Worm (Caenorhabditis elegans) whole organism, early embryonic: ENCODE results near the gene str-196.

Experiments
- B0310.2 ChIP-seq: sonication (generic microtip); optimal IDR thresholded peaks from 2 replicates; lab custom pipeline; 2016; ENCODE audit warnings: mild to moderate bottlenecking, missing genetic modification characterization, missing compliant biosample characterization
- F13C5.2 ChIP-seq: sonication (generic microtip); optimal IDR thresholded peaks from 2 replicates; lab custom pipeline; 2017; ENCODE audit warnings: mild to moderate bottlenecking, missing genetic modification characterization, inconsistent platforms, missing compliant biosample characterization
- aly-1 ChIP-seq: sonication (generic microtip); optimal IDR thresholded peaks from 2 replicates; lab custom pipeline; 2016; ENCODE audit warnings: missing genetic modification characterization, missing compliant biosample characterization
- ama-1 ChIP-seq: fragments of 150-350 bp; optimal IDR thresholded peaks from 2 replicates; lab custom pipeline; 2014
- ceh-13 ChIP-seq: fragments of 200-800 bp; sonication (Bioruptor generic); optimal IDR thresholded peaks from 2 replicates; lab custom pipeline; 2018; ENCODE audit warnings: mild to moderate bottlenecking, missing genetic modification characterization, missing compliant biosample characterization
- ceh-36 ChIP-seq: sonication (generic microtip); optimal IDR thresholded peaks from 2 replicates; lab custom pipeline; 2016; ENCODE audit warnings: missing genetic modification characterization, inconsistent platforms, missing compliant biosample characterization
- ets-7 ChIP-seq: sonication (generic microtip); optimal IDR thresholded peaks from 2 replicates; lab custom pipeline; 2016; ENCODE audit warnings: missing genotype, missing genetic modification characterization, missing compliant biosample characterization
- flt-1 ChIP-seq: fragments of 200-800 bp; sonication (Bioruptor generic); IDR thresholded peaks from 2 replicates; pipeline ENCODE4 v1.3.6; 2022; ENCODE audit warnings: missing genetic modification characterization, missing compliant biosample characterization
- hmbx-1 ChIP-seq: sonication (generic microtip); optimal IDR thresholded peaks from 2 replicates; lab custom pipeline; 2016; ENCODE audit warnings: mild to moderate bottlenecking, missing genetic modification characterization, missing compliant biosample characterization
- hmg-4 ChIP-seq: fragments of 200-800 bp; sonication (Bioruptor generic); optimal IDR thresholded peaks from 2 replicates; lab custom pipeline; 2018; ENCODE audit warnings: mild to moderate bottlenecking, missing genetic modification characterization, missing compliant biosample characterization
- hnd-1 ChIP-seq: sonication (generic microtip); optimal IDR thresholded peaks from 2 replicates; lab custom pipeline; 2016; ENCODE audit warnings: missing genetic modification characterization, missing compliant biosample characterization
- pes-1 ChIP-seq: fragments of 200-800 bp; sonication (Bioruptor generic); IDR thresholded peaks from 2 replicates; pipeline ENCODE4 v1.3.6; 2022; ENCODE audit warnings: missing genetic modification reagents, missing genetic modification characterization, missing compliant biosample characterization
- scrt-1 ChIP-seq: fragments of 200-800 bp; sonication (Bioruptor generic); IDR thresholded peaks from 2 replicates; pipeline ENCODE4 v1.3.6; 2022; ENCODE audit warnings: missing genetic modification characterization, missing compliant biosample characterization
- sea-1 ChIP-seq: fragments of 200-800 bp; sonication (Bioruptor generic); conservative IDR thresholded peaks from 2 replicates; pipeline ENCODE4 v1.3.6; 2022; ENCODE audit warnings: missing genetic modification characterization, missing compliant biosample characterization
- tbx-11 ChIP-seq: fragments of 200-800 bp; sonication (Bioruptor generic); IDR thresholded peaks from 2 replicates; pipeline ENCODE4 v1.3.6; 2022; ENCODE audit warnings: missing genetic modification characterization, missing compliant biosample characterization
- tbx-37 ChIP-seq: fragments of 200-800 bp; sonication (Bioruptor generic); conservative IDR thresholded peaks from 2 replicates; pipeline ENCODE4 v1.3.6; 2022; ENCODE audit warnings: missing genetic modification reagents, missing genetic modification characterization, missing compliant biosample characterization
- tra-4 ChIP-seq: sonication (generic microtip); optimal IDR thresholded peaks from 2 replicates; lab custom pipeline; 2017; ENCODE audit warnings: missing genetic modification characterization, missing compliant biosample characterization

The str-196 gene

ce11 chrV:502803-503273, 11.3 kb downstream of the str-196 start, which contains the start of gene T01G6.10:
Gene T01G6.10, minus strand, starts transcription at chrV:503223.
- TF ChIP-seq ets-7: no peak

- TF ChIP-seq F13C5.2 (tag; lab: Kevin White, UChicago) (no peak), hmbx-1 (no peak), scrt-1 (GFP tag; lab: Robert Waterston, UW) (no peak)
Measured at ce11 chrV:503728-504127, 12.2 kb downstream of the str-196 start, which contains the start of gene srlf-35. Gene srlf-35, plus strand, starts transcription at chrV:504028.

DNA sequence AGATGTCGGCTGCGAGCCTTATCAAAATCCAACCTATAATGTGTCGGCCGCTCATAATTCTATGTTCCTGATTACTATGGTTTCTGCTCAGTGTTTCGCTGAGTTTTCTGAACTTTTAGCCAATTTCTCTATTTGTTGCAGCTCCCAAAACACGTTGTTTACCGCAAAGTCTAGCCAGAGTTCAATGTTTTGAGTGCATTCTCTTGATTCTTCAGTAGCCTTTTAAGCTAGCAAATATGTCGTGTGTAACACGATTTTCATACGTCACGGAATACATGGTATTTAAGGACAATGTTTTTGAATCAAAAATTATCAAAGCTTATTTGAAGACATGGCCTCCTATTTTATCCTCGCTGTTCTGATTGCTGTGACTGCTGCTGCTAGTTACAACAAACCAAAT, 13.7 kb downstream of the str-196 start, which contains the start of gene srlf-19:
Gene srlf-19, plus strand, starts transcription at position 301 of the 400 bp plus-strand sequence.
- TF ChIP-seq scrt-1 (GFP tag; lab: Robert Waterston, UW): no peak
- no peak for TF ChIP-seq ceh-13 (GFP tag; lab: Kevin White, UChicago)
- TF ChIP-seq flt-1 (GFP tag; lab: Robert Waterston, UW): no peak
- no peak for TF ChIP-seq F13C5.2 (tag; lab: Kevin White, UChicago)
- no peak for TF ChIP-seq tra-4
- TF ChIP-seq tbx-37: no peak
- no peak for TF ChIP-seq ama-1 (lab: Kevin White, UChicago)
- no peak for TF ChIP-seq tbx-11 (GFP tag; lab: Robert Waterston, UW)
- TF ChIP-seq B0310.2 (tag; lab: Kevin White, UChicago): no peak
- no peak for TF ChIP-seq ceh-36 (tag; lab: Kevin White, UChicago)
- no peak for TF ChIP-seq ets-7
- TF ChIP-seq hmbx-1: no peak

DNA sequence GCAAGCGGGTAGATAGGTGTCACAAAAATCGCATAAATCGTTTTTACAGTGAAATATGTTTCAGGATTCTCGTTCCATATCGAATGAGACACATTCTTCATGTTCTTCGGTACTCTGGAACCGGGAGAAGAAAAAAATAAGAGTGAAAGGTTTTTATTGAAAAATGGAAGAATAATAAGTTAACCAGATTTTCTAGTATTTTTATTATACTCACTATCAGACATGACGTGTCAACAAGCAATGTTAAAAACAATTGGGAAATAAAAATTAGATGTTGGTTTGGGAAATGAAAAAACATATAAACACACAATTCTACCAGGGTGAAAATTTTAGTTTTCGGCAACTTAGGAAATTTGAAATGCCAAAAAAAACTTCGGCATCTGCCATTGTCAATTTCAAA, 20.9 kb downstream of the str-196 start, which contains the start of gene srh-37:
Gene srh-37, minus strand, starts transcription at position 101 of the 400 bp plus-strand sequence.
- no peak for TF ChIP-seq ets-7
- no peak for TF ChIP-seq sea-1 (GFP tag; lab: Robert Waterston, UW)
- no peak for TF ChIP-seq ceh-36 (tag; lab: Kevin White, UChicago)
- TF ChIP-seq ceh-13 (GFP tag; lab: Kevin White, UChicago): no peak
- no peak for TF ChIP-seq flt-1 (GFP tag; lab: Robert Waterston, UW)
- TF ChIP-seq B0310.2 (tag; lab: Kevin White, UChicago): no peak
- no peak for TF ChIP-seq F13C5.2 (tag; lab: Kevin White, UChicago)
- TF ChIP-seq ama-1 (lab: Kevin White, UChicago): no peak
- TF ChIP-seq tbx-11 (GFP tag; lab: Robert Waterston, UW): no peak
- no peak for TF ChIP-seq hmbx-1
- TF ChIP-seq hnd-1 (tag; lab: Kevin White, UChicago): no peak
- TF ChIP-seq aly-1 (tag; lab: Kevin White, UChicago): no peak
- TF ChIP-seq pes-1: no peak
- TF ChIP-seq tbx-37: no peak
- no peak for TF ChIP-seq tra-4

ce11 chrV:519445-519844, 27.9 kb downstream of the str-196 start, which contains the start of gene nhr-210:
Gene nhr-210, minus strand, starts transcription at chrV:519545.
- TF ChIP-seq pes-1 (no peak), F13C5.2 (tag; lab: Kevin White, UChicago) (no peak), aly-1 (tag; lab: Kevin White, UChicago) (no peak), flt-1 (GFP tag; lab: Robert Waterston, UW) (no peak), hmbx-1 (no peak), hnd-1 (tag; lab: Kevin White, UChicago) (no peak), ama-1 (lab: Kevin White, UChicago) (no peak), tbx-11 (GFP tag; lab: Robert Waterston, UW) (no peak), scrt-1 (GFP tag; lab: Robert Waterston, UW) (no peak)

DNA sequence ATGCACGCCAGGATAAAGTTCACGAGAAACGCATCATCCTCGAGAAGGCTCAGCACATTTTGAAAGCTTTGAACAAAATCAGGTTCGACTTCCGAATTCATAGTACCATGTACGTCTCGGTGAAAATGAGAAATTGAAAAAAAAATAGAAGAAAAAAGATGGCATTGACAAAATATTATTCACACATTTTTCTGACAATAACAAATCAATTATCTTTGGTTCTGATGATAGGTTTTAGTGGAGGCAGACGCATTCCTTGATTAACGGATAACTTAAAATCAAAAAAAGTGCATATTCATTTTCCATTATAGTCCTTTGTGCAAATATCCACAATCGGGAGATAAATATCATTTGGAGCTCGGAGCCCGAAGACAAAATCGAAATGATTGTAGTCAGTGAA, 30.0 kb downstream of the str-196 start, which contains the start of gene srw-107:
Gene srw-107, minus strand, starts transcription at position 101 of the 400 bp plus-strand sequence.
- TF ChIP-seq flt-1 (GFP tag; lab: Robert Waterston, UW): no peak
- TF ChIP-seq tbx-11 (GFP tag; lab: Robert Waterston, UW): no peak
- no peak for TF ChIP-seq pes-1
- TF ChIP-seq ceh-13 (GFP tag; lab: Kevin White, UChicago): no peak
- no peak for TF ChIP-seq ets-7
- no peak for TF ChIP-seq scrt-1 (GFP tag; lab: Robert Waterston, UW)
- TF ChIP-seq hmg-4 (GFP tag; lab: Kevin White, UChicago): no peak

DNA sequence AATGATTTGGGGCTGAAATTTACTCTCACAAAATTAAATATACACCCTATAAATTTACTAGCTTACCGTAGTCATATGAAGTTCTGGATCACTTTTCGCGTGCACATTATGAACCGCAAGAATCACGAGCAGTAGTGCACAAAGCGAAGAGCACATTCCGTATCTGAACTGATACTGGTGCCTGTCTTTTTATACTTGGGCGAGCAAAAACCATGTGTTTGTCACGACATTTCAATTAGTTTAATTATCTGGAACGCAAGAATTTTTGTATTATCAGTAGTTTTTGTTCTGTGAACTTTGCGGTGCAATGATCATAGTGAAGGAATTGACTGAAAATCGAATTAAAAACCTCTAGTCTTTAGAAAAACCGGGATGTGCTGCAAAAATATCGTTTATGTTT, 32.5 kb downstream of the str-196 start, which contains the start of gene lipl-3:
Gene lipl-3, minus strand, starts transcription at position 161 of the 400 bp plus-strand sequence.
- TF ChIP-seq F13C5.2 (tag; lab: Kevin White, UChicago) (no peak), ama-1 (lab: Kevin White, UChicago) (no peak), ceh-13 (GFP tag; lab: Kevin White, UChicago) (no peak), tbx-37 (no peak), sea-1 (GFP tag; lab: Robert Waterston, UW) (no peak)

- TF ChIP-seq hnd-1 (tag; lab: Kevin White, UChicago) (no peak), ama-1 (lab: Kevin White, UChicago) (no peak), hmbx-1 (no peak), hmg-4 (GFP tag; lab: Kevin White, UChicago) (no peak), pes-1 (no peak), F13C5.2 (tag; lab: Kevin White, UChicago) (no peak), scrt-1 (GFP tag; lab: Robert Waterston, UW) (no peak), aly-1 (tag; lab: Kevin White, UChicago) (no peak)
Measured at ce11 chrV:525040-525439, 33.5 kb downstream of the str-196 start, which contains the start of gene R11G11.16. Gene R11G11.16, minus strand, starts transcription at chrV:525140.
